Worm (Caenorhabditis elegans): Measurements from ENCODE around the gene algn-2.

- no peak for TF ChIP-seq egl-27 (tag; optimal IDR thresholded peaks at IDR 0.05)
- no peak for TF ChIP-seq lin-35 (GFP tag; optimal IDR thresholded peaks at IDR 0.05)
- TF ChIP-seq snpc-4 (tag; optimal IDR thresholded peaks at IDR 0.05): no peak
- TF ChIP-seq ztf-11 (tag; optimal IDR thresholded peaks at IDR 0.05): no peak
- no peak for TF ChIP-seq nhr-237 (tag; optimal IDR thresholded peaks at IDR 0.05)
- TF ChIP-seq skn-1 (tag; optimal IDR thresholded peaks at IDR 0.05): no peak
- TF ChIP-seq unc-30 (tag; optimal IDR thresholded peaks at IDR 0.05): no peak
- TF ChIP-seq ama-1 (optimal IDR thresholded peaks at IDR 0.05): no peak
- no peak for TF ChIP-seq zag-1 (tag; optimal IDR thresholded peaks at IDR 0.05)
- TF ChIP-seq ztf-4 (tag; optimal IDR thresholded peaks at IDR 0.05): no peak
Observed at ce11 chrII:5387217-5387616, 12.2 kb downstream of the algn-2 start, which contains the start of gene ccpp-6.
